Worm (Caenorhabditis elegans) whole organism, L1 larva: ENCODE results near the gene F23H11.2.

Experiments
- C16A3.4 ChIP-seq: fragments of 150-350 bp; optimal IDR thresholded peaks from 2 replicates; lab custom pipeline; 2014; ENCODE audit warnings: missing biosample characterization, missing genetic modification characterization
- aha-1 ChIP-seq: fragments of 150-350 bp; optimal IDR thresholded peaks from 2 replicates; lab custom pipeline; 2014; ENCODE audit warnings: missing biosample characterization, missing genetic modification characterization
- blmp-1 ChIP-seq: fragments of 150-350 bp; optimal IDR thresholded peaks from 2 replicates; lab custom pipeline; 2014; ENCODE audit warnings: missing biosample characterization, missing genetic modification characterization
- ceh-63 ChIP-seq: fragments of 200-800 bp; sonication (Bioruptor generic); optimal IDR thresholded peaks from 2 replicates; lab custom pipeline; 2018; ENCODE audit warnings: mild to moderate bottlenecking, missing genetic modification characterization, missing compliant biosample characterization
- ces-1 ChIP-seq: fragments of 150-350 bp; optimal IDR thresholded peaks from 2 replicates; lab custom pipeline; 2014; ENCODE audit warnings: missing biosample characterization, missing genetic modification reagents, missing genetic modification characterization
- pqm-1 ChIP-seq: sonication (generic microtip); optimal IDR thresholded peaks from 3 replicates; lab custom pipeline; 2017; ENCODE audit warnings: missing biosample characterization, missing genetic modification characterization
- unc-98 ChIP-seq: fragments of 200-800 bp; sonication (Bioruptor generic); IDR thresholded peaks from 2 replicates; pipeline ENCODE4 v1.3.6; 2022; ENCODE audit warnings: missing genetic modification characterization, missing compliant biosample characterization
- ztf-4 ChIP-seq: fragments of 150-350 bp; optimal IDR thresholded peaks from 2 replicates; lab custom pipeline; 2014; ENCODE audit warnings: missing biosample characterization, missing genetic modification characterization

- TF ChIP-seq C16A3.4 (tag; lab: Kevin White, UChicago), result no peak
- TF ChIP-seq blmp-1 (tag; lab: Kevin White, UChicago), result no peak
- TF ChIP-seq pqm-1 (tag; lab: Kevin White, UChicago), result no peak
- TF ChIP-seq ces-1 (GFP tag; lab: Kevin White, UChicago), result no peak
- TF ChIP-seq ztf-4 (tag; lab: Kevin White, UChicago), result no peak
- TF ChIP-seq unc-98 (GFP tag; lab: Robert Waterston, UW), result no peak
- TF ChIP-seq aha-1 (tag; lab: Kevin White, UChicago), result no peak
- no peak for TF ChIP-seq ceh-63
Observed at ce11 chrIII:880840-881239, 14.7 kb upstream of the F23H11.2 start.
